Worm (Caenorhabditis elegans) whole organism, midembryonic: ENCODE measurements around the gene timm-17B.2.
"Not testable (repeated sequence)": the region's sequence is repeated elsewhere in the genome, so short reads cannot be mapped to it uniquely, and the experiment has no call there.

Source experiments
- T22C8.4 ChIP-seq: fragments of 200-800 bp; sonication (Bioruptor generic); IDR thresholded peaks from 2 replicates; pipeline ENCODE4 v1.3.6; 2022; ENCODE audit warnings: missing genetic modification characterization, missing compliant biosample characterization
- cog-1 ChIP-seq: sonication (generic microtip); optimal IDR thresholded peaks from 2 replicates; lab custom pipeline; 2016; ENCODE audit warnings: missing genetic modification characterization, missing compliant biosample characterization
- flt-1 ChIP-seq: fragments of 200-800 bp; sonication (Bioruptor generic); IDR thresholded peaks from 2 replicates; pipeline ENCODE4 v1.3.6; 2022; ENCODE audit warnings: missing genetic modification characterization, missing compliant biosample characterization
- klf-2 ChIP-seq: fragments of 200-800 bp; sonication (Bioruptor generic); conservative IDR thresholded peaks from 2 replicates; pipeline ENCODE4 v1.3.6; 2022; ENCODE audit warnings: missing genetic modification reagents, missing genetic modification characterization, missing compliant biosample characterization
- med-1 ChIP-seq: sonication (generic microtip); optimal IDR thresholded peaks from 2 replicates; lab custom pipeline; 2017; ENCODE audit warnings: missing genetic modification characterization, mild to moderate bottlenecking, missing compliant biosample characterization, antibody characterized with exemption, missing genetic modification reagents; ENCODE audit not compliant: insufficient read depth
- ref-1 ChIP-seq: fragments of 200-800 bp; sonication (Bioruptor generic); conservative IDR thresholded peaks from 2 replicates; pipeline ENCODE4 v1.3.6; 2022; ENCODE audit warnings: missing genetic modification reagents, missing genetic modification characterization, missing compliant biosample characterization
- tab-1 ChIP-seq: fragments of 200-800 bp; sonication (Bioruptor generic); IDR thresholded peaks from 2 replicates; pipeline ENCODE4 v1.3.6; 2022; ENCODE audit warnings: missing genetic modification characterization, missing compliant biosample characterization
- ztf-23 ChIP-seq: fragments of 200-800 bp; sonication (Bioruptor generic); IDR thresholded peaks from 2 replicates; pipeline ENCODE4 v1.3.6; 2022; ENCODE audit warnings: missing genetic modification reagents, missing genetic modification characterization, missing compliant biosample characterization
- ztf-29 ChIP-seq: fragments of 200-800 bp; sonication (Bioruptor generic); IDR thresholded peaks from 2 replicates; pipeline ENCODE4 v1.3.6; 2022; ENCODE audit warnings: missing genetic modification reagents, missing genetic modification characterization, missing compliant biosample characterization

timm-17B.2 gene

ce11 chrIV:8396348-8396747 lies at the start of gene timm-17B.2:
Gene timm-17B.2 (plus strand): TSS chrIV:8396648.
- TF ChIP-seq ztf-23 (GFP tag; lab: Robert Waterston, UW) (no peak), cog-1 (tag; lab: Kevin White, UChicago) (no peak), ztf-29 (GFP tag; lab: Robert Waterston, UW) (no peak), ref-1 (no peak), tab-1 (GFP tag; lab: Robert Waterston, UW) (no peak), klf-2 (GFP tag; lab: Robert Waterston, UW) (no peak), med-1 (GFP tag; lab: Kevin White, UChicago) (no peak), T22C8.4 (GFP tag; lab: Robert Waterston, UW) (no peak), flt-1 (GFP tag; lab: Robert Waterston, UW) (no peak)

DNA sequence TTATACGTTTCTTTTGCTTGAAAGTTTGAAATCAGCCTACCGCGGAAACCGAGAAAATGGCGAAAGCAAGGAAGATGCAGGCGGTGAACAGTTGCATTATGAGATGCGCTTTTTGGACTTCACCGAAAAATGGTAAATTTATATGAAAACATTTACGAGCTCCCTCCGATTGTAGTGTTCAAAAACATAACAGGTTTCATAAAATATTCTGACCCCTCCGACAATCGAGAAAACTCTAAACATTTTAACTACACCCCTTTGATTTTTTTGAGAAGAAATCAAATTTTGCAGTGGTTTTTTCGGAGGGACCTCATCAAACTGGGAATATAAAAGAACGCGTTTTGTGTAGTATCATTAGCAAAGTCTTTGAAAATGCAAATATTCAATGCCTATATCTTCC lies 49.4 kb upstream of the timm-17B.2 start, which contains the start of the genes F17E9.18 and F17E9.15:
Gene F17E9.18 (minus strand): TSS at position 101 of the 400 bp plus-strand sequence.
Gene F17E9.15 (plus strand): TSS at position 368 of the 400 bp plus-strand sequence.
- TF ChIP-seq T22C8.4 (GFP tag; lab: Robert Waterston, UW) (no peak), ztf-23 (GFP tag; lab: Robert Waterston, UW) (no peak), klf-2 (GFP tag; lab: Robert Waterston, UW) (no peak), cog-1 (tag; lab: Kevin White, UChicago) (no peak)

ce11 chrIV:8348073-8348472 lies 48.4 kb upstream of the timm-17B.2 start, which contains the start of gene F17E9.4:
Gene F17E9.4 (plus strand): TSS chrIV:8348373.
- TF ChIP-seq cog-1 (tag; lab: Kevin White, UChicago) (no peak), ztf-23 (GFP tag; lab: Robert Waterston, UW) (no peak), ztf-29 (GFP tag; lab: Robert Waterston, UW) (no peak), ref-1 (no peak), med-1 (GFP tag; lab: Kevin White, UChicago) (no peak), klf-2 (GFP tag; lab: Robert Waterston, UW) (no peak), flt-1 (GFP tag; lab: Robert Waterston, UW) (no peak), T22C8.4 (GFP tag; lab: Robert Waterston, UW) (no peak), tab-1 (GFP tag; lab: Robert Waterston, UW) (no peak)

DNA sequence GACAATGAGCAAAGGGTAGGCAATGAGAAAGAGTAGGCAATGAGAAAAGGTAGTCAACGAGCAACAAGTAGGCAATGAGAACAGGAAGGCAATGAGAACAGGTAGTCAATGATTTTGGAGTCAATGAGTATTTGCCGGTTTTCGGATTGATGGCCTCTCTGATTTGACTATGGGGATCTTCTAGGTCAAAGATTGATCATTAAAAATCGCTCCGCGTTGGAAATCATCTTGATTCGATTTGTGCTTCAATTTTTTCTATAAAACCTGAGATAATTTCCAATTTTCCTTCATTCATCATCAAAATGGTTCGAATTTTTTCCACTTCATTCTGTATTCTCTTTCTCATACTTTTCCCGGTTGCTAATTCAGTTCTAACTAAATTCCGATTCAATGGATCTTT lies 44.4 kb upstream of the timm-17B.2 start, which contains the start of gene F17E9.16:
Gene F17E9.16 (plus strand): TSS at position 301 of the 400 bp plus-strand sequence.
- TF ChIP-seq klf-2 (GFP tag; lab: Robert Waterston, UW); flt-1 (GFP tag; lab: Robert Waterston, UW); med-1 (GFP tag; lab: Kevin White, UChicago): not testable (repeated sequence)

DNA sequence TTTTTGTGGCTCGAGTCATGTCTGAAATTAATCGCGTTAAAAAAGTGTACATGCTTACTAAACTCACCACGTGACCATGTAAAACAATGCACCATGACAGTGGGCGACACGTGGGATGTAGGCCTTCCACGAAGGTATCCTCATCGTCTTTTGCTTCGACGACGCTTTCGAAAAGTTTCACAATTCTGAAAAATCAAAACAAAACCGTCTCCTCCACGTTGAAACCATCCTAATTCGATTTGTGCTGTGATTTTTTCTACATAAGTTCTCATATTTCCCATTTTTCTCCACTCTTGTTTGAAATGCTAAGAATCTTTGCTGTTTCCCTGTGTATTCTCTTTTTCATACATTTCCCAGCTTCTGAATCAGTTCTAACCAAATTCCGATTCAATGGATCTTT lies 41.9 kb upstream of the timm-17B.2 start, which contains the start of gene F17E9.3:
Gene F17E9.3 (plus strand): TSS at position 301 of the 400 bp plus-strand sequence.
- TF ChIP-seq tab-1 (GFP tag; lab: Robert Waterston, UW) (no peak), ztf-23 (GFP tag; lab: Robert Waterston, UW) (no peak), T22C8.4 (GFP tag; lab: Robert Waterston, UW) (no peak), flt-1 (GFP tag; lab: Robert Waterston, UW) (no peak), med-1 (GFP tag; lab: Kevin White, UChicago) (no peak), klf-2 (GFP tag; lab: Robert Waterston, UW) (no peak), ztf-29 (GFP tag; lab: Robert Waterston, UW) (no peak), ref-1 (no peak)

DNA sequence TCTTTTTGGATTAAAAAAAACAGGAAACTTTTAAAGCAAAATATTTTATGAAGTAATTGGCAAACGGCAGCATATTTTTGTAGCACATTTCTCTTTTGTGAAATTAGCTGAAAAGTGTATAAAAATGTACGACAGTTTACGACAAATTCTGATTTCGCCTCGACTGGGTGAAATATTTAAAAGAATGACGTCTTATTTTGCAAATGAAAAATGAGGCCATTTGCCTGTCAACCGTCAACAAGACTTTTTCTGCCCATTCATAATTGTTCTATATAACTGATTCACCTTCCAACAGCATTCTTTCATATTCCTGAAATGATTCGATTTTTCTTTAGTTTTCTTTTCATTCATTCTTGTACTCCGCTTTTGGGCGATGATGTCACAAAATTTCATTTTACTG lies 40.9 kb upstream of the timm-17B.2 start, which contains the start of the genes F17E9.2 and col-116:
Gene F17E9.2 (plus strand): TSS at position 301 of the 400 bp plus-strand sequence.
Gene col-116 (plus strand): TSS at position 315 of the 400 bp plus-strand sequence.
- no peak for TF ChIP-seq med-1 (GFP tag; lab: Kevin White, UChicago)
- no peak for TF ChIP-seq ztf-29 (GFP tag; lab: Robert Waterston, UW)
- no peak for TF ChIP-seq flt-1 (GFP tag; lab: Robert Waterston, UW)
- no peak for TF ChIP-seq klf-2 (GFP tag; lab: Robert Waterston, UW)
- TF ChIP-seq ref-1: no peak

DNA sequence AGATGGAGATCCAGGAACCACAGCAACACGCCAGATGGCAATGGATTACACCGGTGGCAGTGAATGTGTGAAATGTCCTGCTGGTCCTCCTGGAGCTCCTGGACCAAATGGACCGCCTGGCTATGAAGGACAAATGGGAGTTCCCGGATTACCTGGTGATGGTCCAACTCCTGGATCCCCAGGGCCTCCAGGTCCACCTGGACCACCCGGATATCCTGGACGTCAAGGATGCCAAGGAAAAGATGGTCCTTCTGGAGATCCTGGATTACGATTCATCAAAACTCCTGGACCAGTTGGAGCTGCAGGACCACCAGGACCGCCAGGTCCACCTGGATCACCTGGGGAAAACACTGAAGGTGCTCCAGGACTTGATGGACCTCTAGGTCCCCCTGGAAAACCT lies 39.1 kb upstream of the timm-17B.2 start:
- no peak for TF ChIP-seq T22C8.4 (GFP tag; lab: Robert Waterston, UW)
- TF ChIP-seq ztf-29 (GFP tag; lab: Robert Waterston, UW): no peak
- no peak for TF ChIP-seq flt-1 (GFP tag; lab: Robert Waterston, UW)
- TF ChIP-seq med-1 (GFP tag; lab: Kevin White, UChicago): no peak
- no peak for TF ChIP-seq ztf-23 (GFP tag; lab: Robert Waterston, UW)
- TF ChIP-seq tab-1 (GFP tag; lab: Robert Waterston, UW): no peak
- TF ChIP-seq ref-1: no peak
- no peak for TF ChIP-seq klf-2 (GFP tag; lab: Robert Waterston, UW)
- no peak for TF ChIP-seq cog-1 (tag; lab: Kevin White, UChicago)

DNA sequence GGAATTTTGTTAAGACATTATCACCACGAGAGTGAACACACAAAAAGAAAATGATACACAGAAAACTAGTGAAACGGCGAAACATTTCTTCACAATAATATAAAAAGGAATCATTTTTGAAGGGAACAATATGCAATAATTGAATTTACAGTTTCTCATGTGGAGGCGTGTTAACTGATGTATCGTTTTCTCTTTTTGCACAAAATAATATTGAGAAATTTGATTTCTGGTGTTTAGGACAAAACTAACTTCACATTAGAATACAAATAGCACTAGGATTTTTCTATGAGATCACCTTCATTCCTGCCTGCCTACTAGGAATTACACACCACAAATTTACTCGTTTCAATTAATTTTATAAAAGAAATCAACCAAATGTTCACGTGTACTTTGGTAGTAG lies 38.0 kb upstream of the timm-17B.2 start, which contains the start of gene D2096.13:
Gene D2096.13 (minus strand): TSS at position 101 of the 400 bp plus-strand sequence.
- TF ChIP-seq T22C8.4 (GFP tag; lab: Robert Waterston, UW): no peak
- TF ChIP-seq klf-2 (GFP tag; lab: Robert Waterston, UW): no peak
- TF ChIP-seq flt-1 (GFP tag; lab: Robert Waterston, UW): no peak
- no peak for TF ChIP-seq ztf-29 (GFP tag; lab: Robert Waterston, UW)

DNA sequence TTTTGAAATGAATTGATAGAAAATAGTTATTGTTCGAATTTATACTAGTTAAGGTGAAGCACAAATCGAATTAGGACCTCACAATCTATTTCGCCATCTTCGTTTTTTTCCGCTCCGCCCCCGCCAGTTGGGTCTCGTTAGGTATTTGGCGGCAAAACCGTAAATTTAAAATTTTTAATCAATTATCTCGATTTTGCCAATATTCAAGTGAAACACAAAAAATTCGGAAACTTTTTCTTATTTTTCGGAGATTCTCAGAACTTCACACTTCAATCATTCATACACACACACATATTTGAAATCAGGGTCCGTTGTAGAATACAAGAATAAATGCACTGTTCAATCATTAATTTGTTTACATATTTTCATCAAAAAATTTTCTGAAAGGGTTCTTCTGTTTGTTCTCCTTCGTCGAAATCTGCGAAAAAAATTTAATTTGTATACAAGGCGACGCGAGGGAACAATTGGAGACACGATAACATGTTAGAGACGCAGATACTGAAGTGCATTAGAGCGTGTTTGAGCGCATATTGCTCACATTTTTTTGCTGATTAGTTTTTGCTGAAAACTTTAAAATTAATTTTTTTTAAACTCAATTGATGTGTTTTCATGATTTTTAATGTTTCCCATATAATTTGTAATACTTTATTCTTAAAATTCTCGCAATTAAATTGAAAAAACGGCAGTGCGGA lies 36.6 kb upstream of the timm-17B.2 start, which contains the start of gene D2096.5:
Gene D2096.5 (minus strand): TSS at position 51 of the 692 bp plus-strand sequence.
- no peak for TF ChIP-seq T22C8.4 (GFP tag; lab: Robert Waterston, UW)
- TF ChIP-seq ztf-29 (GFP tag; lab: Robert Waterston, UW): no peak
- TF ChIP-seq tab-1 (GFP tag; lab: Robert Waterston, UW): no peak
- TF ChIP-seq med-1 (GFP tag; lab: Kevin White, UChicago): no peak
- no peak for TF ChIP-seq flt-1 (GFP tag; lab: Robert Waterston, UW)
- no peak for TF ChIP-seq ztf-23 (GFP tag; lab: Robert Waterston, UW)
- no peak for TF ChIP-seq cog-1 (tag; lab: Kevin White, UChicago)
- no peak for TF ChIP-seq klf-2 (GFP tag; lab: Robert Waterston, UW)
- TF ChIP-seq ref-1: no peak
